Worm (Caenorhabditis elegans): ENCODE results near the gene abu-14.

DNA sequence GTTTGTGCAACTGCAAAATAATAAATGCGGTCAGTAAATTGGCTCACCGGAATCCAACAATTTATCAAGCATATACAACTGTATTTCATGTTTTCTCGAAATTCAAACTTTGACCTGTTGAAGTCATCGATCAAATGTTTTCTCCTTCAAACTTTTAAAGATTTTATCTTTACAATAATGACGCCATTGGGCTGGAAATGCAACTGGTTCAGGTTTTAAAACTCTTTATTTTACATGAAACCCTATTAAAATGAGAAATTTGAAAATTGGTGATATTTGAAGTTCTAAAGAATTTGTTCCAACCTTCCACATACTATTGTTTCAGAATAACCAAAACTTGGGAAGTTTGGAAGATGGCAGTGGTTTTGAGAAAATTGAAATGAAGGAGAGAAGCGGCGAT, 10.0 kb upstream of the abu-14 start:
- TF ChIP-seq nhr-76 (tag; optimal IDR thresholded peaks at IDR 0.05) (no peak), zag-1 (tag; optimal IDR thresholded peaks at IDR 0.05) (no peak), ceh-82 (tag; optimal IDR thresholded peaks at IDR 0.05) (no peak), elt-3 (tag; optimal IDR thresholded peaks at IDR 0.05) (no peak), ceh-16 (tag; optimal IDR thresholded peaks at IDR 0.05) (no peak), elt-2 (tag; optimal IDR thresholded peaks at IDR 0.05) (no peak), fos-1 (tag; optimal IDR thresholded peaks at IDR 0.05) (no peak), tbx-2 (tag; optimal IDR thresholded peaks at IDR 0.05) (no peak), fkh-10 (GFP tag; optimal IDR thresholded peaks at IDR 0.05) (no peak), pqm-1 (tag; optimal IDR thresholded peaks at IDR 0.05) (no peak), skn-1 (tag; optimal IDR thresholded peaks at IDR 0.05) (no peak)
